Fruit fly (Drosophila melanogaster): ENCODE measurements around the gene Cyp6d5.

DNA sequence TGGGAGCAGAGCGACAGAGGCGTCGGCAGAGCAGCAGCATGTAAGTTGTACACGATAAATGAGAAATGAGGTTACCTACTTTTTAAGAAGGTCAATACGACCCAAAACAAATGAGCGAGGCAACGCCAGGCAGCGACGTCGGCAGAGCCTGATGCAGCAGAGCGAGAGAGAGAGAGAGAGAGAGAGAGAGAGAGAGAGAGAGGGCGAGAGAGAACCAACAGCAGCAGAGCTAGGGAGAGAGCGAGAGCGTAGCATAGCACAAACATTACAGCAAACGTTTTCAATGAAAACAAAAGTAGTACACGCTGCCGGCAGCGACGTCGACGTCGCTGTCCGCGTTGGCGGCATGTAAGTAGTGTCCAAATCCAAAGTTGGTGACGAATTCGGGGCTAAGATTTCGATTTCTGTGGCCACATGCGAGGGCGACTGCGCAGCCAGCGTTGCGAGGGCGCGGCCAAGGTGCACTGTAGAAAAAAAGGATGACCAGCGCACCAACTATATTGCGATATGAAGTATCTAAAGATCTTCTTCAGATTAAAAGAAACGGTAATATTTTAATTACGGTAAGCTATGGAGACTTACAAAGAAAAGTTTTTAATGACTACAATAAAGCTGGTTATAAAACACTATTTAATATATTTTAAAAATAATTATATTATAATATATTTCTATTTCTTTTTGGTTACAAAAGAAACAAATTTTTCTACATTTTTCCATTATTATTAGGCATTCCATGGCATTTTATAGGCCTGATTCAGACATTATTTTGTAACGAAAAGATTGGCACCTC, 11.2 kb upstream of the Cyp6d5 start:
- TF ChIP-seq cnc (optimal IDR thresholded peaks at IDR 0.05) (no peak), Crg-1 (GFP tag; optimal IDR thresholded peaks at IDR 0.05) (peak; percentile 16), kay (GFP tag; ENCODE audit: borderline replicate concordance) (no peak), CG14711 (tag; optimal IDR thresholded peaks at IDR 0.05) (no peak), CG5204 (GFP tag; optimal IDR thresholded peaks at IDR 0.05) (no peak), pad (GFP tag; optimal IDR thresholded peaks at IDR 0.05) (peak; percentile 17), tj (GFP tag; optimal IDR thresholded peaks at IDR 0.05) (no peak), CG7045 (GFP tag; optimal IDR thresholded peaks at IDR 0.05) (peak; percentile 43), Mnt (GFP tag; optimal IDR thresholded peaks at IDR 0.05) (peak; percentile 67), CG11617 (GFP tag; optimal IDR thresholded peaks at IDR 0.05) (peak; percentile 38), CG7101 (tag; optimal IDR thresholded peaks at IDR 0.05) (no peak), toe (GFP tag; optimal IDR thresholded peaks at IDR 0.05) (peak; percentile 15)

Measured in whole organism, adult.